Fruit fly (Drosophila melanogaster) whole organism, embryonic: ENCODE results near the gene Cnep1r2.

Source experiments
- Aef1 ChIP-seq: fragments of 200-800 bp; sonication (Bioruptor generic); IDR thresholded peaks from 3 replicates; pipeline ENCODE4 v1.3.6; 2022; ENCODE audit warnings: missing biosample characterization, missing genetic modification characterization
- Blimp-1 ChIP-seq: fragments of 200-800 bp; sonication (Bioruptor generic); optimal IDR thresholded peaks from 3 replicates; lab custom pipeline; 2018; ENCODE audit warnings: missing biosample characterization, missing genetic modification characterization, mild to moderate bottlenecking, moderate library complexity, missing genetic modification reagents
- CG11695 ChIP-seq: fragments of 200-800 bp; sonication (Bioruptor generic); IDR thresholded peaks from 3 replicates; pipeline ENCODE4 v1.3.6; 2022; ENCODE audit warnings: missing biosample characterization, missing genetic modification characterization
- CG13123 ChIP-seq: fragments of 200-800 bp; sonication (Bioruptor generic); optimal IDR thresholded peaks from 2 replicates; lab custom pipeline; 2016; ENCODE audit warnings: missing biosample characterization, missing genetic modification characterization
- CG13287 ChIP-seq: fragments of 200-800 bp; sonication (Bioruptor generic); IDR thresholded peaks from 2 replicates; pipeline ENCODE4 v1.3.6; 2022; ENCODE audit warnings: missing biosample characterization, missing genetic modification characterization; ENCODE audit not compliant: partially characterized antibody
- CG15011 ChIP-seq: fragments of 200-800 bp; sonication (Bioruptor generic); optimal IDR thresholded peaks from 3 replicates; lab custom pipeline; 2018; ENCODE audit warnings: missing biosample characterization, mild to moderate bottlenecking, missing genetic modification characterization
- CG16815 ChIP-seq: fragments of 200-800 bp; sonication (Bioruptor generic); optimal IDR thresholded peaks from 3 replicates; lab custom pipeline; 2017; ENCODE audit warnings: missing biosample characterization, mild to moderate bottlenecking, missing genetic modification characterization
- CG17568 ChIP-seq: fragments of 200-800 bp; sonication (Bioruptor generic); optimal IDR thresholded peaks from 2 replicates; lab custom pipeline; 2018; ENCODE audit warnings: missing biosample characterization, mild to moderate bottlenecking, missing genetic modification characterization, moderate library complexity
- CG18262 ChIP-seq: fragments of 200-800 bp; optimal IDR thresholded peaks from 3 replicates; lab custom pipeline; 2019; ENCODE audit warnings: missing biosample characterization, mild to moderate bottlenecking, missing genetic modification characterization, moderate library complexity
- CG1832 ChIP-seq: fragments of 200-800 bp; sonication (Bioruptor generic); optimal IDR thresholded peaks from 2 replicates; lab custom pipeline; 2017; ENCODE audit warnings: missing biosample characterization, mild to moderate bottlenecking, missing genetic modification characterization, inconsistent platforms
- CG2199 ChIP-seq: fragments of 200-800 bp; sonication (Bioruptor generic); IDR thresholded peaks from 3 replicates; pipeline ENCODE4 v1.3.6; 2022; ENCODE audit warnings: missing biosample characterization, missing genetic modification characterization
- CG2712 ChIP-seq: fragments of 200-800 bp; optimal IDR thresholded peaks from 3 replicates; lab custom pipeline; 2019; ENCODE audit warnings: missing biosample characterization, mild to moderate bottlenecking, missing genetic modification characterization, moderate library complexity
- CG2889 ChIP-seq: fragments of 200-800 bp; sonication (Bioruptor generic); IDR thresholded peaks from 3 replicates; pipeline ENCODE4 v1.3.6; 2022; ENCODE audit warnings: missing biosample characterization, missing genetic modification characterization
- CG7839 ChIP-seq: fragments of 200-800 bp; sonication (Bioruptor generic); optimal IDR thresholded peaks from 3 replicates; lab custom pipeline; 2018; ENCODE audit warnings: missing biosample characterization, mild to moderate bottlenecking, missing genetic modification characterization, moderate library complexity
- CG8359 ChIP-seq: fragments of 200-800 bp; sonication (Bioruptor generic); optimal IDR thresholded peaks from 2 replicates; lab custom pipeline; 2017; ENCODE audit warnings: missing biosample characterization, mild to moderate bottlenecking, missing genetic modification characterization, borderline replicate concordance
- CG9215 ChIP-seq: fragments of 200-800 bp; sonication (Bioruptor generic); IDR thresholded peaks from 2 replicates; pipeline ENCODE4 v1.3.6; 2022; ENCODE audit warnings: missing biosample characterization, missing genetic modification characterization
- CG9727 ChIP-seq: fragments of 200-800 bp; sonication (Bioruptor generic); optimal IDR thresholded peaks from 3 replicates; lab custom pipeline; 2017; ENCODE audit warnings: missing biosample characterization, mild to moderate bottlenecking, missing genetic modification characterization
- CHES-1-like ChIP-seq: fragments of 200-800 bp; sonication (Bioruptor generic); optimal IDR thresholded peaks from 2 replicates; lab custom pipeline; 2016; ENCODE audit warnings: missing biosample characterization, missing genetic modification characterization
- Chrac-16 ChIP-seq: fragments of 200-800 bp; sonication (Bioruptor generic); optimal IDR thresholded peaks from 3 replicates; lab custom pipeline; 2016; ENCODE audit warnings: missing biosample characterization, missing genetic modification characterization
- Dek ChIP-seq: fragments of 200-800 bp; sonication (Bioruptor generic); optimal IDR thresholded peaks from 3 replicates; lab custom pipeline; 2019; ENCODE audit warnings: missing biosample characterization, mild to moderate bottlenecking, missing genetic modification characterization, moderate library complexity
- Dref ChIP-seq: fragments of 200-800 bp; sonication (Bioruptor generic); IDR thresholded peaks from 2 replicates; pipeline ENCODE4 v1.3.6; 2022; ENCODE audit warnings: missing biosample characterization, missing genetic modification characterization
- Elba2 ChIP-seq: fragments of 200-800 bp; sonication (Bioruptor generic); optimal IDR thresholded peaks from 3 replicates; lab custom pipeline; 2016; ENCODE audit warnings: missing biosample characterization, missing genetic modification characterization
- Gug ChIP-seq: fragments of 200-800 bp; sonication (Bioruptor generic); IDR thresholded peaks from 4 replicates; pipeline ENCODE4 v1.3.6; 2022; ENCODE audit warnings: missing biosample characterization, missing genetic modification characterization
- H2.0 ChIP-seq: fragments of 200-800 bp; sonication (Bioruptor generic); IDR thresholded peaks from 2 replicates; pipeline ENCODE4 v1.3.6; 2022; ENCODE audit warnings: missing biosample characterization, missing genetic modification characterization
- Hand ChIP-seq: fragments of 200-800 bp; sonication (Bioruptor generic); optimal IDR thresholded peaks from 2 replicates; lab custom pipeline; 2017; ENCODE audit warnings: mild to moderate bottlenecking, missing biosample characterization, missing genetic modification reagents, missing genetic modification characterization
- Hmr ChIP-seq: fragments of 200-800 bp; sonication (Bioruptor generic); optimal IDR thresholded peaks from 3 replicates; lab custom pipeline; 2017; ENCODE audit warnings: mild to moderate bottlenecking, missing biosample characterization, missing genetic modification reagents, missing genetic modification characterization
- Hr39 ChIP-seq: fragments of >200 bp; optimal IDR thresholded peaks from 2 replicates; lab custom pipeline; 2017
- MTF-1 ChIP-seq: fragments of 200-800 bp; sonication (Bioruptor generic); optimal IDR thresholded peaks from 2 replicates; lab custom pipeline; 2018; ENCODE audit warnings: missing biosample characterization, mild to moderate bottlenecking, missing genetic modification characterization, borderline replicate concordance
- Nf-YC ChIP-seq: fragments of 200-800 bp; optimal IDR thresholded peaks from 3 replicates; lab custom pipeline; 2019; ENCODE audit warnings: missing biosample characterization, mild to moderate bottlenecking, missing genetic modification characterization, moderate library complexity
- PHDP ChIP-seq: fragments of 200-800 bp; sonication (Bioruptor generic); optimal IDR thresholded peaks from 3 replicates; lab custom pipeline; 2018; ENCODE audit warnings: missing biosample characterization, mild to moderate bottlenecking, missing genetic modification characterization, moderate library complexity
- Trl ChIP-seq, 3 experiments: fragments of >200 bp in 2 of 3; fragments of 200-800 bp in 1 of 3; sonication (Bioruptor generic) in 1 of 3; optimal IDR thresholded peaks; 2 replicates in 1 of 3; 3 replicates in 2 of 3; lab custom pipeline; 2016 to 2017; ENCODE audit warnings: missing biosample characterization in 1 of 3, missing genetic modification characterization in 1 of 3
- al ChIP-seq: fragments of 200-800 bp; sonication (Bioruptor generic); IDR thresholded peaks from 2 replicates; pipeline ENCODE4 v1.3.6; 2022; ENCODE audit warnings: missing biosample characterization, missing genetic modification characterization
- cato ChIP-seq: fragments of 200-800 bp; sonication (Bioruptor generic); optimal IDR thresholded peaks from 2 replicates; lab custom pipeline; 2016; ENCODE audit warnings: missing biosample characterization, missing genetic modification characterization, borderline replicate concordance
- cg ChIP-seq: fragments of 200-800 bp; sonication (Bioruptor generic); optimal IDR thresholded peaks from 3 replicates; lab custom pipeline; 2019; ENCODE audit warnings: missing biosample characterization, mild to moderate bottlenecking, missing genetic modification characterization, moderate library complexity
- chinmo ChIP-seq: fragments of 200-800 bp; sonication (Bioruptor generic); IDR thresholded peaks from 4 replicates; pipeline ENCODE4 v1.3.6; 2022; ENCODE audit warnings: missing biosample characterization, missing genetic modification characterization; ENCODE audit not compliant: partially characterized antibody
- crc ChIP-seq: fragments of 200-800 bp; sonication (Bioruptor generic); optimal IDR thresholded peaks from 2 replicates; lab custom pipeline; 2016; ENCODE audit warnings: missing biosample characterization, missing genetic modification characterization
- da ChIP-seq: fragments of 200-800 bp; sonication (Bioruptor generic); optimal IDR thresholded peaks from 2 replicates; lab custom pipeline; 2016; ENCODE audit warnings: missing biosample characterization, missing genetic modification characterization
- grau ChIP-seq: fragments of 200-800 bp; optimal IDR thresholded peaks from 3 replicates; lab custom pipeline; 2019; ENCODE audit warnings: missing biosample characterization, mild to moderate bottlenecking, missing genetic modification characterization, moderate library complexity
- grn ChIP-seq: fragments of 200-800 bp; sonication (Bioruptor generic); optimal IDR thresholded peaks from 3 replicates; lab custom pipeline; 2017; ENCODE audit warnings: missing biosample characterization, missing genetic modification characterization
- gsb ChIP-seq: fragments of 200-800 bp; sonication (Bioruptor generic); IDR thresholded peaks from 2 replicates; pipeline ENCODE4 v1.3.6; 2022; ENCODE audit warnings: missing biosample characterization, missing genetic modification characterization
- hbn ChIP-seq: fragments of 200-800 bp; sonication (Bioruptor generic); IDR thresholded peaks from 2 replicates; pipeline ENCODE4 v1.3.6; 2022; ENCODE audit warnings: missing biosample characterization, missing genetic modification characterization; ENCODE audit not compliant: partially characterized antibody
- klu ChIP-seq: fragments of 200-800 bp; sonication (Bioruptor generic); IDR thresholded peaks from 2 replicates; pipeline ENCODE4 v1.3.6; 2022; ENCODE audit warnings: missing biosample characterization, missing genetic modification characterization
- oc ChIP-seq: fragments of 200-800 bp; sonication (Bioruptor generic); optimal IDR thresholded peaks from 2 replicates; lab custom pipeline; 2018; ENCODE audit warnings: missing biosample characterization, mild to moderate bottlenecking, missing genetic modification characterization, moderate library complexity
- row ChIP-seq: fragments of 200-800 bp; sonication (Bioruptor generic); IDR thresholded peaks from 3 replicates; pipeline ENCODE4 v1.3.6; 2022; ENCODE audit warnings: missing biosample characterization, missing genetic modification characterization
- sob ChIP-seq: fragments of 200-800 bp; sonication (Bioruptor generic); IDR thresholded peaks from 2 replicates; pipeline ENCODE4 v1.3.6; 2022; ENCODE audit warnings: missing biosample characterization, missing genetic modification characterization
- sug ChIP-seq: fragments of 200-800 bp; optimal IDR thresholded peaks from 2 replicates; lab custom pipeline; 2019; ENCODE audit warnings: missing biosample characterization, mild to moderate bottlenecking, missing genetic modification characterization, moderate library complexity
- tap ChIP-seq: fragments of 200-800 bp; optimal IDR thresholded peaks from 3 replicates; lab custom pipeline; 2019; ENCODE audit warnings: missing biosample characterization, mild to moderate bottlenecking, missing genetic modification characterization, moderate library complexity
- tll ChIP-seq, 2 experiments: fragments of 200-800 bp in 1 of 2; fragments of >200 bp in 1 of 2; sonication (Bioruptor generic) in 1 of 2; optimal IDR thresholded peaks; 2 replicates each; lab custom pipeline; 2017 to 2019; ENCODE audit warnings: missing biosample characterization in 2 of 2, missing genetic modification characterization in 2 of 2, mild to moderate bottlenecking in 1 of 2, moderate library complexity in 1 of 2
- vvl ChIP-seq: fragments of 200-800 bp; sonication (Bioruptor generic); IDR thresholded peaks from 2 replicates; pipeline ENCODE4 v1.3.6; 2022; ENCODE audit warnings: missing biosample characterization, missing genetic modification characterization

Cnep1r2 gene

DNA sequence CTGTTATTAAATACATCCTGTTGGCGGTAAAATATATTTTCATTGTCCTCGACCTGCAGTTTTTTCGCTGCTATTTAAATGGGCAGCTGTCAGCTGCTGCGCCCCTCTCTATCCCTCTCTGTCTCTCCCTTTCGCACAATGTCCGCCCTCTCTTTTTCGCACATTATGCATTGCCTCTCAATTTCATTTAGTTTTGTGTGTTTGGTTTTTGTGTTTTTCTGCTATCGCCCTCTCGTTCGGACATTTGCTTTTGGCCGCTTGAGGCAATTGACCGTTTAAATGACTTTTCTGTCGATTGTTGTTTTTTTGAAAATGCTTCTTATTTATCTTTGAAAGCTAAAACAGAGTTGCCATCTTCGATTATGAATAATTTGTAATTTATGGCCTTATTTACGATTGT, 37.0 kb downstream of the Cnep1r2 start:
- no peak for TF ChIP-seq Elba2 (GFP tag; lab: Kevin White, UChicago)
- no peak for TF ChIP-seq Aef1 (GFP tag; lab: Robert Waterston, UW)
- TF ChIP-seq MTF-1: no peak
- TF ChIP-seq Nf-YC (tag; lab: Kevin White, UChicago): no peak
- no peak for TF ChIP-seq Hmr (GFP tag; lab: Kevin White, UChicago)
- no peak for TF ChIP-seq CG8359 (GFP tag; lab: Kevin White, UChicago)
- TF ChIP-seq CHES-1-like (GFP tag; lab: Kevin White, UChicago): no peak
- TF ChIP-seq CG17568 (GFP tag; lab: Kevin White, UChicago): no peak
- TF ChIP-seq PHDP (tag; lab: Kevin White, UChicago): no peak
- no peak for TF ChIP-seq CG7839 (tag; lab: Kevin White, UChicago)
- no peak for TF ChIP-seq cato (GFP tag; lab: Kevin White, UChicago)
- no peak for TF ChIP-seq crc (GFP tag; lab: Kevin White, UChicago)
- TF ChIP-seq da (GFP tag; lab: Kevin White, UChicago): peak; percentile 3
- TF ChIP-seq vvl: peak; percentile 19; the same call in 1 of the 2 replicates
- no peak for TF ChIP-seq hbn (GFP tag; lab: Robert Waterston, UW)
- TF ChIP-seq sug: no peak
- TF ChIP-seq Dek (tag; lab: Kevin White, UChicago): no peak
- TF ChIP-seq CG13287 (GFP tag; lab: Robert Waterston, UW): no peak
- TF ChIP-seq CG16815 (GFP tag; lab: Kevin White, UChicago): no peak
- TF ChIP-seq CG2712 (tag; lab: Kevin White, UChicago): no peak
- TF ChIP-seq sob (GFP tag; lab: Robert Waterston, UW): no peak
- TF ChIP-seq CG2199: peak; percentile 73; the same call in 1 of the 3 replicates
- no peak for TF ChIP-seq CG18262
- no peak for TF ChIP-seq grn (GFP tag; lab: Kevin White, UChicago)
- no peak for TF ChIP-seq CG11695 (GFP tag; lab: Robert Waterston, UW)
- TF ChIP-seq tap: no peak
- TF ChIP-seq row (GFP tag; lab: Robert Waterston, UW): no peak
- TF ChIP-seq CG1832 (GFP tag; lab: Kevin White, UChicago): peak; percentile 54
- peak; percentile 69; the same call in 1 of the 4 replicates for TF ChIP-seq chinmo
- TF ChIP-seq CG2889 (GFP tag; lab: Robert Waterston, UW): no peak
- TF ChIP-seq CG9215 (GFP tag; lab: Robert Waterston, UW): no peak
- TF ChIP-seq klu (GFP tag; lab: Robert Waterston, UW): no peak
- 0 out of 2 replicates have a peak, but pooled peaks have one; percentile 16 for TF ChIP-seq H2.0 (GFP tag; lab: Robert Waterston, UW)
- peak in 1 of 2 experiments; percentile 57 for TF ChIP-seq tll (GFP tag; optimal IDR thresholded peaks at IDR 0.05; lab: Kevin White, UChicago)
- no peak for TF ChIP-seq Hr39 (lab: Kevin White, UChicago)
- no peak for TF ChIP-seq grau (tag; lab: Kevin White, UChicago)
- no peak for TF ChIP-seq Gug (GFP tag; lab: Robert Waterston, UW)
- TF ChIP-seq gsb: no peak
- TF ChIP-seq CG13123 (GFP tag; lab: Kevin White, UChicago): no peak
- no peak for TF ChIP-seq Dref
- TF ChIP-seq Hand (GFP tag; lab: Kevin White, UChicago): no peak
- TF ChIP-seq CG9727 (GFP tag; lab: Kevin White, UChicago): no peak
- no peak for TF ChIP-seq Chrac-16 (GFP tag; lab: Kevin White, UChicago)
- TF ChIP-seq CG15011 (GFP tag; lab: Kevin White, UChicago): no peak
- peak; percentile 10 for TF ChIP-seq Blimp-1 (GFP tag; lab: Kevin White, UChicago)
- peak in 1 of 2 experiments; percentile 0 for TF ChIP-seq Trl (optimal IDR thresholded peaks at IDR 0.05; lab: Kevin White, UChicago)
- no peak for TF ChIP-seq Trl (GFP tag; optimal IDR thresholded peaks at IDR 0.05; lab: Kevin White, UChicago)
- TF ChIP-seq cg (GFP tag; lab: Kevin White, UChicago): no peak
- TF ChIP-seq al: no peak
- no peak for TF ChIP-seq oc (tag; lab: Kevin White, UChicago)
- TF ChIP-seq, all 482 proteins: peak for 9
